Fruit fly (Drosophila melanogaster) whole organism, wandering third instar larva: Measurements from ENCODE around the gene CG12299.

Experiments used
- GATAd ChIP-seq: sonication (Bioruptor generic); optimal IDR thresholded peaks from 2 replicates; lab custom pipeline; 2016; ENCODE audit warnings: missing biosample characterization, missing genetic modification characterization
- Myc ChIP-seq: fragments of >200 bp; optimal IDR thresholded peaks from 2 replicates; lab custom pipeline; 2017
- N ChIP-seq: fragments of >200 bp; optimal IDR thresholded peaks from 2 replicates; lab custom pipeline; 2018; ENCODE audit warnings: missing biosample characterization, missing external identifiers, missing genetic modification characterization
- Vsx2 ChIP-seq: fragments of 200-300, 225-300 bp; sonication (Bioruptor generic); optimal IDR thresholded peaks from 2 replicates; lab custom pipeline; 2018; ENCODE audit warnings: missing biosample characterization, missing genetic modification characterization; ENCODE audit not compliant: partially characterized antibody
- br ChIP-seq: fragments of 200-800 bp; sonication (Bioruptor generic); optimal IDR thresholded peaks from 2 replicates; lab custom pipeline; 2016; ENCODE audit warnings: missing biosample characterization, missing genetic modification characterization
- h ChIP-seq: fragments of 200-800 bp; sonication (Bioruptor generic); optimal IDR thresholded peaks from 3 replicates; lab custom pipeline; 2016; ENCODE audit warnings: missing biosample characterization, mild to moderate bottlenecking, missing genetic modification characterization
- jim ChIP-seq: fragments of 175-275, 200-325 bp; sonication (Bioruptor generic); optimal IDR thresholded peaks from 2 replicates; lab custom pipeline; 2016; ENCODE audit warnings: missing biosample characterization, mild to moderate bottlenecking, missing genetic modification characterization
- lola ChIP-seq: fragments of >200 bp; optimal IDR thresholded peaks from 2 replicates; lab custom pipeline; 2017; ENCODE audit warnings: missing biosample characterization, missing genetic modification characterization
- rgr ChIP-seq: fragments of 200-800 bp; sonication (Bioruptor generic); optimal IDR thresholded peaks from 3 replicates; lab custom pipeline; 2016; ENCODE audit warnings: missing biosample characterization, mild to moderate bottlenecking, missing genetic modification characterization

- TF ChIP-seq N (GFP tag; lab: Kevin White, UChicago): no peak
- TF ChIP-seq rgr (GFP tag; lab: Kevin White, UChicago): no peak
- no peak for TF ChIP-seq br (GFP tag; lab: Kevin White, UChicago)
- no peak for TF ChIP-seq lola (GFP tag; lab: Kevin White, UChicago)
- TF ChIP-seq h: no peak
- TF ChIP-seq Myc (lab: Kevin White, UChicago): no peak
- no peak for TF ChIP-seq jim (GFP tag; lab: Kevin White, UChicago)
- no peak for TF ChIP-seq GATAd
- no peak for TF ChIP-seq Vsx2 (GFP tag; lab: Kevin White, UChicago)
These were observed 27.8 kb upstream of the CG12299 start, which contains the start of gene Lip2 for dm6 chr2L:10709353-10709752.
